Fruit fly (Drosophila melanogaster): ENCODE results near the gene Gr93a.

The Gr93a gene

dm6 chr3R:21874982-21875466 is 42.7 kb downstream of the Gr93a start, which contains the start of gene CG6656:
Gene CG6656, plus strand, starts transcription at chr3R:21875293.
- TF ChIP-seq CG8478 (optimal IDR thresholded peaks at IDR 0.05) (peak; percentile 68), pan (optimal IDR thresholded peaks at IDR 0.05) (peak; percentile 72), psq (optimal IDR thresholded peaks at IDR 0.05) (no peak), usp (GFP tag; optimal IDR thresholded peaks at IDR 0.05) (no peak), Dll (optimal IDR thresholded peaks at IDR 0.05) (no peak), EcR (GFP tag; optimal IDR thresholded peaks at IDR 0.05) (no peak)

dm6 chr3R:21877636-21878035 is 45.3 kb downstream of the Gr93a start, which contains the start of gene P5CDh2:
Gene P5CDh2, plus strand, starts transcription at chr3R:21877936.
- TF ChIP-seq psq (optimal IDR thresholded peaks at IDR 0.05) (no peak), EcR (GFP tag; optimal IDR thresholded peaks at IDR 0.05) (no peak), Dll (optimal IDR thresholded peaks at IDR 0.05) (no peak), usp (GFP tag; optimal IDR thresholded peaks at IDR 0.05) (no peak), pan (optimal IDR thresholded peaks at IDR 0.05) (no peak), CG8478 (optimal IDR thresholded peaks at IDR 0.05) (no peak)

- TF ChIP-seq pan (optimal IDR thresholded peaks at IDR 0.05), result no peak
- TF ChIP-seq Dll (optimal IDR thresholded peaks at IDR 0.05), result no peak
- no peak for TF ChIP-seq EcR (GFP tag; optimal IDR thresholded peaks at IDR 0.05)
- TF ChIP-seq CG8478 (optimal IDR thresholded peaks at IDR 0.05), result no peak
- TF ChIP-seq usp (GFP tag; optimal IDR thresholded peaks at IDR 0.05), result no peak
- TF ChIP-seq psq (optimal IDR thresholded peaks at IDR 0.05), result no peak
Observed at dm6 chr3R:21878473-21878872, 46.2 kb downstream of the Gr93a start, which contains the start of gene CG34148. Gene CG34148, minus strand, starts transcription at chr3R:21878686.

- TF ChIP-seq Dll (optimal IDR thresholded peaks at IDR 0.05) (no peak), psq (optimal IDR thresholded peaks at IDR 0.05) (no peak), usp (GFP tag; optimal IDR thresholded peaks at IDR 0.05) (no peak), EcR (GFP tag; optimal IDR thresholded peaks at IDR 0.05) (no peak), pan (optimal IDR thresholded peaks at IDR 0.05) (no peak), CG8478 (optimal IDR thresholded peaks at IDR 0.05) (no peak)
Observed at dm6 chr3R:21880510-21880909, 48.2 kb downstream of the Gr93a start, which contains the start of gene CG31465. Gene CG31465, plus strand, starts transcription at chr3R:21880810.

Data from whole organism.